Worm (Caenorhabditis elegans) whole organism, early embryonic: ENCODE measurements around the gene Y49A10A.2.

Experiments
- B0310.2 ChIP-seq: sonication (generic microtip); optimal IDR thresholded peaks from 2 replicates; lab custom pipeline; 2016; ENCODE audit warnings: mild to moderate bottlenecking, missing genetic modification characterization, missing compliant biosample characterization
- F13C5.2 ChIP-seq: sonication (generic microtip); optimal IDR thresholded peaks from 2 replicates; lab custom pipeline; 2017; ENCODE audit warnings: mild to moderate bottlenecking, missing genetic modification characterization, inconsistent platforms, missing compliant biosample characterization
- aly-1 ChIP-seq: sonication (generic microtip); optimal IDR thresholded peaks from 2 replicates; lab custom pipeline; 2016; ENCODE audit warnings: missing genetic modification characterization, missing compliant biosample characterization
- ama-1 ChIP-seq: fragments of 150-350 bp; optimal IDR thresholded peaks from 2 replicates; lab custom pipeline; 2014
- ceh-13 ChIP-seq: fragments of 200-800 bp; sonication (Bioruptor generic); optimal IDR thresholded peaks from 2 replicates; lab custom pipeline; 2018; ENCODE audit warnings: mild to moderate bottlenecking, missing genetic modification characterization, missing compliant biosample characterization
- ceh-36 ChIP-seq: sonication (generic microtip); optimal IDR thresholded peaks from 2 replicates; lab custom pipeline; 2016; ENCODE audit warnings: missing genetic modification characterization, inconsistent platforms, missing compliant biosample characterization
- ets-7 ChIP-seq: sonication (generic microtip); optimal IDR thresholded peaks from 2 replicates; lab custom pipeline; 2016; ENCODE audit warnings: missing genotype, missing genetic modification characterization, missing compliant biosample characterization
- flt-1 ChIP-seq: fragments of 200-800 bp; sonication (Bioruptor generic); IDR thresholded peaks from 2 replicates; pipeline ENCODE4 v1.3.6; 2022; ENCODE audit warnings: missing genetic modification characterization, missing compliant biosample characterization
- hmbx-1 ChIP-seq: sonication (generic microtip); optimal IDR thresholded peaks from 2 replicates; lab custom pipeline; 2016; ENCODE audit warnings: mild to moderate bottlenecking, missing genetic modification characterization, missing compliant biosample characterization
- hmg-4 ChIP-seq: fragments of 200-800 bp; sonication (Bioruptor generic); optimal IDR thresholded peaks from 2 replicates; lab custom pipeline; 2018; ENCODE audit warnings: mild to moderate bottlenecking, missing genetic modification characterization, missing compliant biosample characterization
- hnd-1 ChIP-seq: sonication (generic microtip); optimal IDR thresholded peaks from 2 replicates; lab custom pipeline; 2016; ENCODE audit warnings: missing genetic modification characterization, missing compliant biosample characterization
- pes-1 ChIP-seq: fragments of 200-800 bp; sonication (Bioruptor generic); IDR thresholded peaks from 2 replicates; pipeline ENCODE4 v1.3.6; 2022; ENCODE audit warnings: missing genetic modification reagents, missing genetic modification characterization, missing compliant biosample characterization
- scrt-1 ChIP-seq: fragments of 200-800 bp; sonication (Bioruptor generic); IDR thresholded peaks from 2 replicates; pipeline ENCODE4 v1.3.6; 2022; ENCODE audit warnings: missing genetic modification characterization, missing compliant biosample characterization
- sea-1 ChIP-seq: fragments of 200-800 bp; sonication (Bioruptor generic); conservative IDR thresholded peaks from 2 replicates; pipeline ENCODE4 v1.3.6; 2022; ENCODE audit warnings: missing genetic modification characterization, missing compliant biosample characterization
- tbx-11 ChIP-seq: fragments of 200-800 bp; sonication (Bioruptor generic); IDR thresholded peaks from 2 replicates; pipeline ENCODE4 v1.3.6; 2022; ENCODE audit warnings: missing genetic modification characterization, missing compliant biosample characterization
- tbx-37 ChIP-seq: fragments of 200-800 bp; sonication (Bioruptor generic); conservative IDR thresholded peaks from 2 replicates; pipeline ENCODE4 v1.3.6; 2022; ENCODE audit warnings: missing genetic modification reagents, missing genetic modification characterization, missing compliant biosample characterization
- tra-4 ChIP-seq: sonication (generic microtip); optimal IDR thresholded peaks from 2 replicates; lab custom pipeline; 2017; ENCODE audit warnings: missing genetic modification characterization, missing compliant biosample characterization

The Y49A10A.2 gene

DNA sequence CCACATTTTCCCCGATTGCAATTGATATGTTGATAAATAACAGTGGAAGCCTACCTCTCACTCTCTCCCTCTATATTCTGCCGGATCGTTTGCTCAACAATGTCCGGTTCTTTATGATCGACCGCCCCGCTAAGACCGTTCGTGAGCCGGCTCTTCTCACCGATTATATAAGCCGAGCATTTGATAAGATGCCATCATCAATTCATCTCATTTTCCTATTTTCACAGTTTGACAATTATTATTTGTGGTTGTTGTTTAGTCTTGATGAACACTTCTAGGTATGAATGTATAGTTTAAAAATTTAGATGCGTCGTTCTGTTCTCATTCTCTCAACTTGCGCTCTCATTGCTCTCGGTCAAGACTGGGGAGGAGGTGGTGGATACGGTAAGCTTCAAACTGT is 36.3 kb downstream of the Y49A10A.2 start, which contains the start of gene idpa-3:
TSS of gene idpa-3 (plus strand) at position 301 of the 400 bp plus-strand sequence.
- no peak for TF ChIP-seq sea-1 (GFP tag; lab: Robert Waterston, UW)

DNA sequence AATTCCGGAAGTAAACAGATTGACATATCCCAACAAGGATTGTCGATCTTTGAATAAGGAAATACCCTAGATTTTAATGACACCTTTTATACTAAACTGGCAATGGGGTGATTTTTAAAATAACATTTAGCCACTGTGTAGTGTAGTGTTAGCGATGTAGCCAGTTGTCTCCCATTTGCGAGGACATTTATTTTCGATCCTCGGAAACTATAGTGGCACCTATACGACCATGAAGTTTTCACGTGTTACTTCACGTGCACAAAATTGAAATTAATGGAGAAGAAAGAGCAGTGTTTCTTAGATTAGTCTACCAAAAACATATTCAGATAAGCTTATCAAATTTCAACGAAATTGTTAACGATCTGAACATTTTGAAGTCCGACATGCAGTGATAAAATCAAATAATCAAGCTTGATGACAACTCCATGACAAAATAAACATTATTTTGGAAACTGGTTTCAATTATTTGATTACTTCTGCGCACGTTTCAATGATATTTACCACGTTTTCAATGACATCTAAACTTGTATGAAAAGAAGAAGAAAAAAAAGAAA is 39.1 kb downstream of the Y49A10A.2 start, which contains the start of gene R07E3.4:
TSS of gene R07E3.4 (minus strand) at position 51 of the 554 bp plus-strand sequence.
- TF ChIP-seq tbx-37 (GFP tag; lab: Robert Waterston, UW) (no peak), ceh-36 (tag; lab: Kevin White, UChicago) (no peak), tra-4 (tag; lab: Kevin White, UChicago) (no peak), B0310.2 (tag; lab: Kevin White, UChicago) (no peak), pes-1 (no peak), flt-1 (GFP tag; lab: Robert Waterston, UW) (no peak), scrt-1 (GFP tag; lab: Robert Waterston, UW) (no peak), sea-1 (GFP tag; lab: Robert Waterston, UW) (no peak), hmg-4 (no peak), tbx-11 (GFP tag; lab: Robert Waterston, UW) (no peak), ets-7 (tag; lab: Kevin White, UChicago) (no peak), hnd-1 (no peak), aly-1 (tag; lab: Kevin White, UChicago) (no peak), hmbx-1 (tag; lab: Kevin White, UChicago) (no peak), ama-1 (no peak), F13C5.2 (tag; lab: Kevin White, UChicago) (no peak), ceh-13 (GFP tag; lab: Kevin White, UChicago) (no peak)

- TF ChIP-seq tbx-11 (GFP tag; lab: Robert Waterston, UW) (no peak), B0310.2 (tag; lab: Kevin White, UChicago) (no peak), pes-1 (no peak), aly-1 (tag; lab: Kevin White, UChicago) (no peak), ceh-36 (tag; lab: Kevin White, UChicago) (no peak), ceh-13 (GFP tag; lab: Kevin White, UChicago) (no peak), tbx-37 (GFP tag; lab: Robert Waterston, UW) (no peak), F13C5.2 (tag; lab: Kevin White, UChicago) (no peak)
Observed at ce11 chrX:10332035-10332614, 40.3 kb downstream of the Y49A10A.2 start.

DNA sequence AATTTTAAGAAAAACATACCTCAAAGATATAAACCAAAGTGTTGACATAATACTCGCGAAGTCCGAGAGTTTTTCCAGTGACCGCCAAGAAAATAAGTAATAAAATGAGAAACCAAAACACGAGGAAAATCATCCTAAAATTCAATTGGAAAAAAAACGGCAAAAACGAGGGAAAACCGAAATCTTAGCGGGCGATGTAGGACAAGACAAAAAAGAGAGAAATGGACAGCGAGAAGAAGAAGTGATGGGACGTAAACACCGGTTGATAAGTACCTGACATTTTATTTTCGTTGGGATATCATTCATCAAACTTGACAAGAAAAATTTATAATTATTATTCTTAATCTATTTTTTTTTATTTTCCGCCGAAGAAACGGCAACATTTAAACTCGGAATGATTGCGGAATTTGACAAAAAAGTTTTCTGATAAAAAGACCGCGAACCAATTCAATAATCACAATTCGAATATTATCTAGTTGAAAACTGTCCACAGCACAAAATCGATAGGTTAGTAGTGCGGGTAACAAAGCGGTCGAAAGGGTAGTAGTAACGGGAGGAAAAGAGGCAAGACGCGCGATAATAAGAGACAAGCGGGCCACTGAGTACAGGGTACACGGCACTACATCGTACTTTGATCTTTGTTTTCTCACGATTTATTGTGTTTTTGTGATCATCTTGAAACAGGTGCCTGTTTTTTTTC is 45.0 kb downstream of the Y49A10A.2 start, which contains the start of gene acl-5:
TSS of gene acl-5 (minus strand) at position 134 of the 700 bp plus-strand sequence.
- TF ChIP-seq B0310.2 (tag; lab: Kevin White, UChicago) (no peak), sea-1 (GFP tag; lab: Robert Waterston, UW) (no peak), hmbx-1 (tag; lab: Kevin White, UChicago) (no peak), F13C5.2 (tag; lab: Kevin White, UChicago) (no peak), flt-1 (GFP tag; lab: Robert Waterston, UW) (no peak), ceh-13 (GFP tag; lab: Kevin White, UChicago) (no peak), hnd-1 (no peak), tbx-37 (GFP tag; lab: Robert Waterston, UW) (no peak), hmg-4 (no peak)

- TF ChIP-seq hnd-1 (no peak), hmg-4 (no peak), hmbx-1 (tag; lab: Kevin White, UChicago) (no peak), ama-1 (no peak), aly-1 (tag; lab: Kevin White, UChicago) (no peak), scrt-1 (GFP tag; lab: Robert Waterston, UW) (no peak), flt-1 (GFP tag; lab: Robert Waterston, UW) (no peak)
Observed at ce11 chrX:10321401-10321800, 51.1 kb downstream of the Y49A10A.2 start.
